Worm (Caenorhabditis elegans) whole organism, L4 larva: ENCODE data around the gene str-149.

Source experiments
- T26A8.4 ChIP-seq: fragments of 200-800 bp; sonication (Bioruptor generic); IDR thresholded peaks from 2 replicates; pipeline ENCODE4 v1.3.6; 2022; ENCODE audit warnings: missing genetic modification characterization, missing compliant biosample characterization
- Y75B8A.6 ChIP-seq: fragments of 200-800 bp; sonication (Bioruptor generic); IDR thresholded peaks from 2 replicates; pipeline ENCODE4 v1.3.6; 2022; ENCODE audit warnings: missing genetic modification reagents, missing genetic modification characterization, missing compliant biosample characterization
- aha-1 ChIP-seq: fragments of 150-350 bp; peaks from one replicate; lab custom pipeline; 2014; ENCODE audit warnings: missing biosample characterization, missing genetic modification characterization
- aly-2 ChIP-seq: sonication (generic microtip); optimal IDR thresholded peaks from 2 replicates; lab custom pipeline; 2018; ENCODE audit warnings: missing biosample characterization, missing genetic modification characterization
- ama-1 ChIP-seq: fragments of 150-350 bp; optimal IDR thresholded peaks from 2 replicates; lab custom pipeline; 2014; ENCODE audit warnings: inconsistent platforms, mixed read lengths
- ceh-20 ChIP-seq: fragments of 200-800 bp; sonication (Bioruptor generic); IDR thresholded peaks from 2 replicates; pipeline ENCODE4 v1.3.6; 2022; ENCODE audit warnings: missing genetic modification reagents, missing genetic modification characterization, missing compliant biosample characterization
- ceh-44 ChIP-seq: fragments of 200-800 bp; sonication (Bioruptor generic); IDR thresholded peaks from 2 replicates; pipeline ENCODE4 v1.3.6; 2022; ENCODE audit warnings: missing genetic modification reagents, missing genetic modification characterization, missing compliant biosample characterization
- ceh-82 ChIP-seq: sonication (generic microtip); optimal IDR thresholded peaks from 2 replicates; lab custom pipeline; 2017; ENCODE audit warnings: missing biosample characterization, missing genetic modification characterization
- ces-1 ChIP-seq: fragments of 150-350 bp; sonication (generic microtip); optimal IDR thresholded peaks from 4 replicates; lab custom pipeline; 2014; ENCODE audit warnings: missing biosample characterization, missing genetic modification reagents, missing genetic modification characterization
- cey-2 ChIP-seq: sonication (generic microtip); optimal IDR thresholded peaks from 3 replicates; lab custom pipeline; 2017; ENCODE audit warnings: missing genetic modification characterization, mild to moderate bottlenecking, missing compliant biosample characterization, antibody characterized with exemption, borderline replicate concordance; ENCODE audit not compliant: insufficient read depth
- ctbp-1 ChIP-seq: fragments of 200-800 bp; sonication (Bioruptor generic); IDR thresholded peaks from 2 replicates; pipeline ENCODE4 v1.3.6; 2022; ENCODE audit warnings: missing genetic modification reagents, missing genetic modification characterization, missing compliant biosample characterization
- daf-19 ChIP-seq: fragments of 200-800 bp; sonication (Bioruptor generic); conservative IDR thresholded peaks from 2 replicates; pipeline ENCODE4 v1.3.6; 2022; ENCODE audit warnings: missing genetic modification characterization, missing compliant biosample characterization
- dmd-6 ChIP-seq: fragments of 200-800 bp; sonication (Bioruptor generic); IDR thresholded peaks from 2 replicates; pipeline ENCODE4 v1.3.6; 2022; ENCODE audit warnings: missing genetic modification reagents, missing genetic modification characterization, missing compliant biosample characterization
- dpl-1 ChIP-seq: fragments of 150-350 bp; optimal IDR thresholded peaks from 2 replicates; lab custom pipeline; 2014; ENCODE audit warnings: missing biosample characterization, missing genetic modification reagents, missing genetic modification characterization
- duxl-1 ChIP-seq: sonication (generic microtip); optimal IDR thresholded peaks from 2 replicates; lab custom pipeline; 2016; ENCODE audit warnings: mild to moderate bottlenecking, missing genetic modification characterization, moderate library complexity, missing compliant biosample characterization; ENCODE audit not compliant: poor library complexity
- fkh-10 ChIP-seq: fragments of 150-350 bp; optimal IDR thresholded peaks from 2 replicates; lab custom pipeline; 2014; ENCODE audit warnings: missing biosample characterization, missing genetic modification reagents, missing genetic modification characterization
- hif-1 ChIP-seq, 2 experiments: sonication (generic microtip); optimal IDR thresholded peaks; 2 replicates each; lab custom pipeline; 2016 to 2017; ENCODE audit warnings: missing compliant biosample characterization in 2 of 2, missing genetic modification characterization in 2 of 2, missing genetic modification reagents in 2 of 2, missing genotype in 2 of 2, mild to moderate bottlenecking in 1 of 2
- hlh-11 ChIP-seq: fragments of 200-800 bp; sonication (Bioruptor generic); optimal IDR thresholded peaks from 2 replicates; lab custom pipeline; 2018; ENCODE audit warnings: mild to moderate bottlenecking, missing genetic modification characterization, missing compliant biosample characterization
- hlh-30 ChIP-seq: sonication (generic microtip); optimal IDR thresholded peaks from 2 replicates; lab custom pipeline; 2017; ENCODE audit warnings: antibody characterized with exemption, mild to moderate bottlenecking, missing genetic modification characterization, missing compliant biosample characterization; ENCODE audit not compliant: insufficient read depth
- hmg-1.1 ChIP-seq: fragments of 200-800 bp; sonication (Bioruptor generic); IDR thresholded peaks from 2 replicates; pipeline ENCODE4 v1.3.6; 2022; ENCODE audit warnings: missing genetic modification reagents, missing genetic modification characterization, missing compliant biosample characterization
- lin-1 ChIP-seq: fragments of 200-800 bp; sonication (Bioruptor generic); IDR thresholded peaks from 2 replicates; pipeline ENCODE4 v1.3.6; 2022; ENCODE audit warnings: missing genetic modification reagents, missing genetic modification characterization, missing compliant biosample characterization
- lin-13 ChIP-seq: fragments of 150-350 bp; optimal IDR thresholded peaks from 2 replicates; lab custom pipeline; 2014; ENCODE audit warnings: missing biosample characterization, missing genetic modification reagents, missing genetic modification characterization
- lin-15B ChIP-seq: fragments of 150-350 bp; sonication (generic microtip); optimal IDR thresholded peaks from 3 replicates; lab custom pipeline; 2014; ENCODE audit warnings: missing biosample characterization, missing genetic modification characterization
- lin-29 ChIP-seq: fragments of 200-800 bp; sonication (Bioruptor generic); IDR thresholded peaks from 2 replicates; pipeline ENCODE4 v1.3.6; 2022; ENCODE audit warnings: missing genetic modification reagents, missing genetic modification characterization, missing compliant biosample characterization
- lin-38 ChIP-seq: fragments of 200-800 bp; sonication (Bioruptor generic); IDR thresholded peaks from 2 replicates; pipeline ENCODE4 v1.3.6; 2022; ENCODE audit warnings: missing genetic modification reagents, missing genetic modification characterization, missing compliant biosample characterization
- lin-39 ChIP-seq: fragments of 150-350 bp; optimal IDR thresholded peaks from 2 replicates; lab custom pipeline; 2014; ENCODE audit warnings: missing biosample characterization, missing genetic modification reagents, missing genetic modification characterization
- lir-3 ChIP-seq: sonication (generic microtip); optimal IDR thresholded peaks from 2 replicates; lab custom pipeline; 2016; ENCODE audit warnings: mild to moderate bottlenecking, missing genetic modification characterization, missing compliant biosample characterization
- lsy-2 ChIP-seq, 2 experiments: fragments of 150-350 bp in 1 of 2; sonication (generic microtip) in 1 of 2; optimal IDR thresholded peaks; 2 replicates each; lab custom pipeline; 2014 to 2017; ENCODE audit warnings: missing biosample characterization in 2 of 2, missing genetic modification characterization in 2 of 2
- mdl-1 ChIP-seq, 2 experiments: fragments of 150-350 bp in 1 of 2; sonication (generic microtip) in 1 of 2; optimal IDR thresholded peaks; 2 replicates each; lab custom pipeline; 2014 to 2017; ENCODE audit warnings: missing biosample characterization in 2 of 2, missing genetic modification characterization in 2 of 2
- mdt-29 ChIP-seq: fragments of 200-800 bp; sonication (Bioruptor generic); IDR thresholded peaks from 2 replicates; pipeline ENCODE4 v1.3.6; 2022; ENCODE audit warnings: missing genetic modification reagents, missing genetic modification characterization, missing compliant biosample characterization
- mes-2 ChIP-seq: sonication (generic microtip); optimal IDR thresholded peaks from 2 replicates; lab custom pipeline; 2016; ENCODE audit warnings: missing genotype, mild to moderate bottlenecking, missing genetic modification characterization, missing compliant biosample characterization; ENCODE audit not compliant: poor library complexity, severe bottlenecking
- nhr-28 ChIP-seq: fragments of 150-350 bp; optimal IDR thresholded peaks from 2 replicates; lab custom pipeline; 2014; ENCODE audit warnings: missing biosample characterization, missing genetic modification characterization
- nhr-6 ChIP-seq: fragments of 150-350 bp; optimal IDR thresholded peaks from 2 replicates; lab custom pipeline; 2014; ENCODE audit warnings: missing biosample characterization, missing genetic modification characterization
- nhr-77 ChIP-seq: fragments of 150-350 bp; optimal IDR thresholded peaks from 2 replicates; lab custom pipeline; 2014; ENCODE audit warnings: missing biosample characterization, missing genetic modification characterization
- pha-4 ChIP-seq, 2 experiments: fragments of 150-350 bp in 1 of 2; fragments of 200-800 bp in 1 of 2; sonication (Bioruptor generic) in 1 of 2; IDR thresholded peaks in 1 of 2; optimal IDR thresholded peaks in 1 of 2; 2 replicates each; pipeline versions ENCODE4 v1.3.6 to Lab custom; 2014 to 2022; ENCODE audit warnings: missing genetic modification characterization in 2 of 2, missing genetic modification reagents in 2 of 2, missing biosample characterization in 1 of 2, missing compliant biosample characterization in 1 of 2
- php-3 ChIP-seq: fragments of 200-800 bp; sonication (Bioruptor generic); IDR thresholded peaks from 2 replicates; pipeline ENCODE4 v1.3.6; 2022; ENCODE audit warnings: missing genetic modification reagents, missing genetic modification characterization, missing compliant biosample characterization
- rbr-2 ChIP-seq: sonication (generic microtip); optimal IDR thresholded peaks from 2 replicates; lab custom pipeline; 2016; ENCODE audit warnings: missing genotype, missing genetic modification characterization, missing compliant biosample characterization
- saeg-2 ChIP-seq: fragments of 200-800 bp; sonication (Bioruptor generic); IDR thresholded peaks from 2 replicates; pipeline ENCODE4 v1.3.6; 2022; ENCODE audit warnings: missing genetic modification reagents, missing genetic modification characterization, missing compliant biosample characterization
- skn-1 ChIP-seq: fragments of 150-350 bp; optimal IDR thresholded peaks from 2 replicates; lab custom pipeline; 2014; ENCODE audit warnings: missing biosample characterization, missing genetic modification characterization
- snpc-1.2 ChIP-seq: fragments of 200-800 bp; sonication (Bioruptor generic); IDR thresholded peaks from 2 replicates; pipeline ENCODE4 v1.3.6; 2022; ENCODE audit warnings: missing genetic modification reagents, missing genetic modification characterization, missing compliant biosample characterization
- snpc-4 ChIP-seq: fragments of 150-350 bp; optimal IDR thresholded peaks from 2 replicates; lab custom pipeline; 2014; ENCODE audit warnings: missing biosample characterization, missing genetic modification characterization
- spr-1 ChIP-seq: sonication (generic microtip); optimal IDR thresholded peaks from 2 replicates; lab custom pipeline; 2016; ENCODE audit warnings: mild to moderate bottlenecking, missing genetic modification characterization, missing compliant biosample characterization
- tra-1 ChIP-seq: fragments of 200-800 bp; sonication (Bioruptor generic); IDR thresholded peaks from 2 replicates; pipeline ENCODE4 v1.3.6; 2022; ENCODE audit warnings: missing genetic modification reagents, missing genetic modification characterization, missing compliant biosample characterization
- unc-130 ChIP-seq: sonication (generic microtip); optimal IDR thresholded peaks from 2 replicates; lab custom pipeline; 2016; ENCODE audit warnings: missing genetic modification reagents, missing genetic modification characterization, missing compliant biosample characterization
- zip-11 ChIP-seq: fragments of 200-800 bp; sonication (Bioruptor generic); IDR thresholded peaks from 2 replicates; pipeline ENCODE4 v1.3.6; 2022; ENCODE audit warnings: missing genetic modification characterization, missing compliant biosample characterization
- zip-2 ChIP-seq: fragments of 150-350 bp; optimal IDR thresholded peaks from 2 replicates; lab custom pipeline; 2014; ENCODE audit warnings: missing biosample characterization, missing genetic modification characterization
- ztf-7 ChIP-seq: fragments of 150-350 bp; optimal IDR thresholded peaks from 2 replicates; lab custom pipeline; 2014; ENCODE audit warnings: missing biosample characterization, missing genetic modification characterization

Gene str-149

ce11 chrV:16535172-16535571 is 38.1 kb upstream of the str-149 start, which contains the start of gene Y32B12B.8:
TSS of gene Y32B12B.8 (plus strand) at chrV:16535472.
- TF ChIP-seq pha-4 (GFP tag; IDR thresholded peaks at IDR 0.05; lab: Robert Waterston, UW) = no peak
- no peak for TF ChIP-seq pha-4 (tag; optimal IDR thresholded peaks at IDR 0.05; lab: Kevin White, UChicago)

ce11 chrV:16536701-16537100 is 36.6 kb upstream of the str-149 start, which contains the start of gene Y32B12B.1:
TSS of gene Y32B12B.1 (plus strand) at chrV:16537001.
- TF ChIP-seq mes-2 (tag; lab: Kevin White, UChicago) = no peak
- no peak for TF ChIP-seq dpl-1
- no peak for TF ChIP-seq ztf-7
- TF ChIP-seq saeg-2 (GFP tag; lab: Robert Waterston, UW) = no peak
- no peak for TF ChIP-seq nhr-77
- TF ChIP-seq fkh-10 (GFP tag; lab: Kevin White, UChicago) = no peak
- TF ChIP-seq daf-19 = no peak
- no peak for TF ChIP-seq mdt-29 (GFP tag; lab: Robert Waterston, UW)
- no peak for TF ChIP-seq lsy-2 (tag; optimal IDR thresholded peaks at IDR 0.05; lab: Kevin White, UChicago)
- TF ChIP-seq skn-1 = no peak
- no peak for TF ChIP-seq snpc-4

ce11 chrV:16537908-16538446 is 35.3 kb upstream of the str-149 start, which contains the start of gene Y32B12B.2:
TSS of gene Y32B12B.2 (plus strand) at chrV:16538396.
- TF ChIP-seq nhr-6 (tag; lab: Kevin White, UChicago) (no peak), ctbp-1 (GFP tag; lab: Robert Waterston, UW) (peak; percentile 36; the same call in 1 of the 2 replicates), ceh-20 (GFP tag; lab: Robert Waterston, UW) (0 out of 2 replicates have a peak, but pooled peaks have one; percentile 9), nhr-28 (tag; lab: Kevin White, UChicago) (no peak), dpl-1 (peak; percentile 80), lin-13 (peak; percentile 36), ama-1 (lab: Kevin White, UChicago) (no peak), cey-2 (tag; lab: Kevin White, UChicago) (no peak), rbr-2 (tag; lab: Kevin White, UChicago) (peak; percentile 43), snpc-1.2 (GFP tag; lab: Robert Waterston, UW) (peak; percentile 47; the same call in 1 of the 2 replicates), T26A8.4 (GFP tag; lab: Robert Waterston, UW) (0 out of 2 replicates have a peak, but pooled peaks have one; percentile 23), dmd-6 (GFP tag; lab: Robert Waterston, UW) (peak; percentile 46), lin-15B (tag; lab: Kevin White, UChicago) (no peak), hif-1 (tag; optimal IDR thresholded peaks at IDR 0.05; lab: Kevin White, UChicago) (no peak), hmg-1.1 (GFP tag; lab: Robert Waterston, UW) (peak; percentile 58; the same call in 1 of the 2 replicates), aly-2 (tag; lab: Kevin White, UChicago) (no peak), spr-1 (no peak), lin-38 (GFP tag; lab: Robert Waterston, UW) (peak; percentile 88), php-3 (GFP tag; lab: Robert Waterston, UW) (peak; percentile 12; the same call in 1 of the 2 replicates), ceh-82 (no peak), aha-1 (tag; lab: Kevin White, UChicago) (peak; percentile 3), lin-29 (GFP tag; lab: Robert Waterston, UW) (no peak), duxl-1 (peak; percentile 56), lin-1 (no peak), lsy-2 (tag; optimal IDR thresholded peaks at IDR 0.05; lab: Kevin White, UChicago) (peak; percentile 66 to 97), lir-3 (tag; lab: Kevin White, UChicago) (no peak), lin-39 (no peak), ces-1 (GFP tag; lab: Kevin White, UChicago) (no peak), mdl-1 (tag; optimal IDR thresholded peaks at IDR 0.05; lab: Kevin White, UChicago) (peak in 1 of 2 experiments; percentile 10), Y75B8A.6 (GFP tag; lab: Robert Waterston, UW) (no peak), ztf-7 (no peak), zip-2 (tag; lab: Kevin White, UChicago) (no peak), unc-130 (GFP tag; lab: Kevin White, UChicago) (peak; percentile 82), zip-11 (GFP tag; lab: Robert Waterston, UW) (no peak), hlh-11 (tag; lab: Kevin White, UChicago) (peak; percentile 49), tra-1 (GFP tag; lab: Robert Waterston, UW) (no peak), hlh-30 (tag; lab: Kevin White, UChicago) (peak; percentile 26), ceh-44 (GFP tag; lab: Robert Waterston, UW) (no peak)
